Worm (Caenorhabditis elegans) whole organism, midembryonic: ENCODE data around the gene fbxa-127.

Source experiments
- T22C8.4 ChIP-seq: fragments of 200-800 bp; sonication (Bioruptor generic); IDR thresholded peaks from 2 replicates; pipeline ENCODE4 v1.3.6; 2022; ENCODE audit warnings: missing genetic modification characterization, missing compliant biosample characterization
- cog-1 ChIP-seq: sonication (generic microtip); optimal IDR thresholded peaks from 2 replicates; lab custom pipeline; 2016; ENCODE audit warnings: missing genetic modification characterization, missing compliant biosample characterization
- flt-1 ChIP-seq: fragments of 200-800 bp; sonication (Bioruptor generic); IDR thresholded peaks from 2 replicates; pipeline ENCODE4 v1.3.6; 2022; ENCODE audit warnings: missing genetic modification characterization, missing compliant biosample characterization
- klf-2 ChIP-seq: fragments of 200-800 bp; sonication (Bioruptor generic); conservative IDR thresholded peaks from 2 replicates; pipeline ENCODE4 v1.3.6; 2022; ENCODE audit warnings: missing genetic modification reagents, missing genetic modification characterization, missing compliant biosample characterization
- med-1 ChIP-seq: sonication (generic microtip); optimal IDR thresholded peaks from 2 replicates; lab custom pipeline; 2017; ENCODE audit warnings: missing genetic modification characterization, mild to moderate bottlenecking, missing compliant biosample characterization, antibody characterized with exemption, missing genetic modification reagents; ENCODE audit not compliant: insufficient read depth
- tab-1 ChIP-seq: fragments of 200-800 bp; sonication (Bioruptor generic); IDR thresholded peaks from 2 replicates; pipeline ENCODE4 v1.3.6; 2022; ENCODE audit warnings: missing genetic modification characterization, missing compliant biosample characterization
- ztf-23 ChIP-seq: fragments of 200-800 bp; sonication (Bioruptor generic); IDR thresholded peaks from 2 replicates; pipeline ENCODE4 v1.3.6; 2022; ENCODE audit warnings: missing genetic modification reagents, missing genetic modification characterization, missing compliant biosample characterization

- TF ChIP-seq flt-1 (GFP tag; lab: Robert Waterston, UW) (no peak), med-1 (GFP tag; lab: Kevin White, UChicago) (no peak), cog-1 (tag; lab: Kevin White, UChicago) (no peak), T22C8.4 (GFP tag; lab: Robert Waterston, UW) (no peak), ztf-23 (GFP tag; lab: Robert Waterston, UW) (no peak), klf-2 (no peak), tab-1 (GFP tag; lab: Robert Waterston, UW) (no peak)
These were observed 45.6 kb upstream of the fbxa-127 start, which contains the start of gene srw-36 for ce11 chrV:16682886-16683285.
